Worm (Caenorhabditis elegans) whole organism, young adult: ENCODE measurements around the gene ttbk-2.1.
"Not testable (repeated sequence)": the region's sequence is repeated elsewhere in the genome, so short reads cannot be mapped to it uniquely, and the experiment has no call there.

Experiments
- ama-1 ChIP-seq, 3 experiments: fragments of 150-350 bp in 1 of 3; sonication (generic microtip) in 2 of 3; optimal IDR thresholded peaks; 2 replicates each; lab custom pipeline; 2014 to 2018; ENCODE audit warnings: missing biosample characterization in 2 of 3, missing genetic modification characterization in 2 of 3, missing genetic modification reagents in 2 of 3
- ceh-40 ChIP-seq: fragments of 200-800 bp; sonication (Bioruptor generic); IDR thresholded peaks from 2 replicates; pipeline ENCODE4 v1.3.6; 2022; ENCODE audit warnings: missing genetic modification characterization, missing compliant biosample characterization
- ets-4 ChIP-seq: fragments of 200-800 bp; sonication (Bioruptor generic); optimal IDR thresholded peaks from 2 replicates; lab custom pipeline; 2018; ENCODE audit warnings: mild to moderate bottlenecking, missing genetic modification characterization, missing compliant biosample characterization
- hlh-12 ChIP-seq: sonication (generic microtip); optimal IDR thresholded peaks from 2 replicates; lab custom pipeline; 2016; ENCODE audit warnings: missing genetic modification characterization, missing compliant biosample characterization
- hlh-26 ChIP-seq: fragments of 200-800 bp; sonication (Bioruptor generic); conservative IDR thresholded peaks from 2 replicates; pipeline ENCODE4 v1.3.6; 2022; ENCODE audit warnings: missing genetic modification reagents, missing genetic modification characterization, missing compliant biosample characterization
- nhr-179 ChIP-seq: sonication (generic microtip); optimal IDR thresholded peaks from 2 replicates; lab custom pipeline; 2016; ENCODE audit warnings: mild to moderate bottlenecking, missing genetic modification characterization, missing compliant biosample characterization
- snpc-4 ChIP-seq, 5 experiments: fragments of 150-350 bp in 1 of 5; sonication (generic microtip) in 4 of 5; optimal IDR thresholded peaks; 2 replicates each; lab custom pipeline; 2014 to 2018; ENCODE audit warnings: missing genetic modification characterization in 5 of 5, missing biosample characterization in 3 of 5, antibody characterized with exemption in 2 of 5, mild to moderate bottlenecking in 2 of 5, missing compliant biosample characterization in 2 of 5, missing genotype in 2 of 5, moderate library complexity in 2 of 5, missing genetic modification reagents in 1 of 5

- TF ChIP-seq hlh-12; snpc-4 (GFP tag; optimal IDR thresholded peaks at IDR 0.05; lab: Kevin White, UChicago); snpc-4 (tag; optimal IDR thresholded peaks at IDR 0.05; lab: Kevin White, UChicago); ets-4 (GFP tag; lab: Kevin White, UChicago); ama-1 (optimal IDR thresholded peaks at IDR 0.05; lab: Kevin White, UChicago); ama-1 (GFP tag; optimal IDR thresholded peaks at IDR 0.05; lab: Kevin White, UChicago); ceh-40 (GFP tag; lab: Robert Waterston, UW); hlh-26; nhr-179 (tag; lab: Kevin White, UChicago): not testable (repeated sequence)
Measured at ce11 chrIV:5218496-5218895, 40.0 kb upstream of the ttbk-2.1 start, which contains the start of gene nsph-4.2.
